Worm (Caenorhabditis elegans) whole organism, L4 larva: Measurements from ENCODE around the gene fbxb-83.

Experiments
- ZK546.5 ChIP-seq, 2 experiments: sonication (generic microtip); optimal IDR thresholded peaks; 2 replicates each; lab custom pipeline; 2017; ENCODE audit warnings: missing biosample characterization in 2 of 2, missing genetic modification characterization in 2 of 2
- fos-1 ChIP-seq: fragments of 150-350 bp; optimal IDR thresholded peaks from 2 replicates; lab custom pipeline; 2014; ENCODE audit warnings: missing biosample characterization, missing genetic modification characterization
- nhr-25 ChIP-seq: sonication (generic microtip); optimal IDR thresholded peaks from 2 replicates; lab custom pipeline; 2017; ENCODE audit warnings: missing genetic modification characterization, mild to moderate bottlenecking, missing compliant biosample characterization, antibody characterized with exemption, moderate library complexity, borderline replicate concordance; ENCODE audit not compliant: insufficient read depth
- nhr-76 ChIP-seq: fragments of 150-350 bp; optimal IDR thresholded peaks from 2 replicates; lab custom pipeline; 2014; ENCODE audit warnings: missing biosample characterization, missing genetic modification characterization
- sdz-12 ChIP-seq: fragments of 200-800 bp; sonication (Bioruptor generic); optimal IDR thresholded peaks from 2 replicates; lab custom pipeline; 2018; ENCODE audit warnings: mild to moderate bottlenecking, missing genetic modification characterization, missing compliant biosample characterization
- skn-1 ChIP-seq: fragments of 150-350 bp; optimal IDR thresholded peaks from 2 replicates; lab custom pipeline; 2014; ENCODE audit warnings: missing biosample characterization, missing genetic modification characterization

- TF ChIP-seq sdz-12 (GFP tag; lab: Kevin White, UChicago), result no peak
- no peak for TF ChIP-seq nhr-25 (tag; lab: Kevin White, UChicago)
- TF ChIP-seq ZK546.5 (tag; optimal IDR thresholded peaks at IDR 0.05; lab: Kevin White, UChicago), result no peak
- no peak for TF ChIP-seq nhr-76 (tag; lab: Kevin White, UChicago)
- TF ChIP-seq fos-1, result no peak
- no peak for TF ChIP-seq skn-1 (tag; lab: Kevin White, UChicago)
Observed at ce11 chrIII:156645-157044, 11.6 kb upstream of the fbxb-83 start, which contains the start of the genes zig-13 and ver-1.
